Worm (Caenorhabditis elegans) whole organism, L2 larva: ENCODE measurements around the gene srlf-19.

ENCODE experiments used
- C34F6.9 ChIP-seq: fragments of 150-350 bp; optimal IDR thresholded peaks from 2 replicates; lab custom pipeline; 2014; ENCODE audit warnings: missing biosample characterization, missing genetic modification characterization
- F13H6.1 ChIP-seq: sonication (generic microtip); optimal IDR thresholded peaks from 2 replicates; lab custom pipeline; 2016; ENCODE audit warnings: missing genetic modification characterization, missing compliant biosample characterization
- R02D3.7 ChIP-seq: fragments of 150-350 bp; optimal IDR thresholded peaks from 2 replicates; lab custom pipeline; 2014; ENCODE audit warnings: missing biosample characterization, missing genetic modification characterization
- Y55F3AM.14 ChIP-seq: fragments of 200-800 bp; sonication (Bioruptor generic); optimal IDR thresholded peaks from 2 replicates; lab custom pipeline; 2018; ENCODE audit warnings: mild to moderate bottlenecking, missing genetic modification characterization, missing compliant biosample characterization
- ZK546.5 ChIP-seq: sonication (generic microtip); optimal IDR thresholded peaks from 2 replicates; lab custom pipeline; 2017; ENCODE audit warnings: missing biosample characterization, missing genetic modification characterization
- alr-1 ChIP-seq: fragments of 150-350 bp; optimal IDR thresholded peaks from 2 replicates; lab custom pipeline; 2014; ENCODE audit warnings: missing biosample characterization, missing genetic modification characterization
- aly-2 ChIP-seq: fragments of 150-350 bp; optimal IDR thresholded peaks from 2 replicates; lab custom pipeline; 2014; ENCODE audit warnings: missing biosample characterization, missing genetic modification characterization
- ama-1 ChIP-seq: fragments of 150-350 bp; optimal IDR thresholded peaks from 2 replicates; lab custom pipeline; 2018; ENCODE audit warnings: inconsistent platforms
- blmp-1 ChIP-seq: sonication (generic microtip); optimal IDR thresholded peaks from 2 replicates; lab custom pipeline; 2017; ENCODE audit warnings: missing genetic modification characterization, mild to moderate bottlenecking, missing compliant biosample characterization, antibody characterized with exemption, moderate library complexity; ENCODE audit not compliant: insufficient read depth
- ceh-82 ChIP-seq: fragments of 150-350 bp; optimal IDR thresholded peaks from 2 replicates; lab custom pipeline; 2014; ENCODE audit warnings: missing biosample characterization, missing genetic modification characterization
- crh-2 ChIP-seq: sonication (generic microtip); optimal IDR thresholded peaks from 2 replicates; lab custom pipeline; 2017; ENCODE audit warnings: missing biosample characterization, missing genetic modification characterization
- dmd-4 ChIP-seq: sonication (generic microtip); optimal IDR thresholded peaks from 2 replicates; lab custom pipeline; 2017; ENCODE audit warnings: missing biosample characterization, missing genetic modification characterization
- egl-27 ChIP-seq: sonication (generic microtip); optimal IDR thresholded peaks from 3 replicates; lab custom pipeline; 2017; ENCODE audit warnings: missing biosample characterization, missing genetic modification reagents, missing genetic modification characterization
- elt-1 ChIP-seq: fragments of 150-350 bp; optimal IDR thresholded peaks from 2 replicates; lab custom pipeline; 2014; ENCODE audit warnings: missing biosample characterization, missing genetic modification characterization
- elt-3 ChIP-seq: sonication (generic microtip); optimal IDR thresholded peaks from 2 replicates; lab custom pipeline; 2017; ENCODE audit warnings: missing biosample characterization, missing genetic modification characterization
- fos-1 ChIP-seq: fragments of 150-350 bp; optimal IDR thresholded peaks from 2 replicates; lab custom pipeline; 2014; ENCODE audit warnings: missing biosample characterization, missing genetic modification characterization
- gmeb-1 ChIP-seq: fragments of 150-350 bp; optimal IDR thresholded peaks from 2 replicates; lab custom pipeline; 2014; ENCODE audit warnings: missing biosample characterization, missing genetic modification characterization
- lin-11 ChIP-seq: fragments of 150-350 bp; sonication (generic microtip); optimal IDR thresholded peaks from 2 replicates; lab custom pipeline; 2014; ENCODE audit warnings: missing biosample characterization, missing genetic modification characterization, inconsistent platforms, mixed read lengths
- lin-39 ChIP-seq: fragments of 150-350 bp; optimal IDR thresholded peaks from 2 replicates; lab custom pipeline; 2014; ENCODE audit warnings: missing biosample characterization, missing genetic modification reagents, missing genetic modification characterization
- lsy-2 ChIP-seq, 2 experiments: fragments of 150-350 bp in 1 of 2; sonication (generic microtip) in 1 of 2; optimal IDR thresholded peaks; 2 replicates each; lab custom pipeline; 2014 to 2017; ENCODE audit warnings: missing biosample characterization in 2 of 2, missing genetic modification characterization in 2 of 2
- mab-5 ChIP-seq: fragments of 150-350 bp; optimal IDR thresholded peaks from 2 replicates; lab custom pipeline; 2014; ENCODE audit warnings: missing biosample characterization, missing genetic modification characterization
- mbf-1 ChIP-seq: sonication (generic microtip); optimal IDR thresholded peaks from 2 replicates; lab custom pipeline; 2017; ENCODE audit warnings: missing biosample characterization, missing genetic modification characterization
- mdl-1 ChIP-seq, 2 experiments: fragments of 150-350 bp in 1 of 2; sonication (generic microtip) in 1 of 2; optimal IDR thresholded peaks; 2 replicates each; lab custom pipeline; 2017; ENCODE audit warnings: missing biosample characterization in 2 of 2, missing genetic modification characterization in 2 of 2
- nhr-10 ChIP-seq: sonication (generic microtip); optimal IDR thresholded peaks from 2 replicates; lab custom pipeline; 2017; ENCODE audit warnings: missing biosample characterization, missing genetic modification characterization
- nhr-11 ChIP-seq: fragments of 150-350 bp; optimal IDR thresholded peaks from 2 replicates; lab custom pipeline; 2014; ENCODE audit warnings: missing biosample characterization, missing genetic modification characterization
- nhr-12 ChIP-seq: fragments of 150-350 bp; optimal IDR thresholded peaks from 2 replicates; lab custom pipeline; 2014; ENCODE audit warnings: missing biosample characterization, missing genetic modification characterization
- nhr-129 ChIP-seq: fragments of 150-350 bp; optimal IDR thresholded peaks from 2 replicates; lab custom pipeline; 2014; ENCODE audit warnings: missing biosample characterization, missing genetic modification characterization
- nhr-21 ChIP-seq: fragments of 150-350 bp; optimal IDR thresholded peaks from 2 replicates; lab custom pipeline; 2014; ENCODE audit warnings: missing biosample characterization, missing genetic modification characterization
- nhr-23 ChIP-seq: fragments of 150-350 bp; optimal IDR thresholded peaks from 2 replicates; lab custom pipeline; 2014; ENCODE audit warnings: missing biosample characterization, missing genetic modification reagents, missing genetic modification characterization
- nhr-237 ChIP-seq: fragments of 150-350 bp; optimal IDR thresholded peaks from 2 replicates; lab custom pipeline; 2014; ENCODE audit warnings: missing biosample characterization, missing genetic modification characterization
- nhr-25 ChIP-seq: fragments of 150-350 bp; sonication (generic microtip); optimal IDR thresholded peaks from 3 replicates; lab custom pipeline; 2014; ENCODE audit warnings: missing biosample characterization, missing genetic modification characterization
- nhr-6 ChIP-seq: fragments of 150-350 bp; optimal IDR thresholded peaks from 2 replicates; lab custom pipeline; 2014; ENCODE audit warnings: missing biosample characterization, missing genetic modification characterization
- nhr-77 ChIP-seq: fragments of 150-350 bp; optimal IDR thresholded peaks from 2 replicates; lab custom pipeline; 2014; ENCODE audit warnings: missing biosample characterization, missing genetic modification characterization
- peb-1 ChIP-seq: fragments of 150-350 bp; optimal IDR thresholded peaks from 2 replicates; lab custom pipeline; 2014; ENCODE audit warnings: missing biosample characterization, missing genetic modification characterization
- sem-4 ChIP-seq: fragments of 150-350 bp; optimal IDR thresholded peaks from 2 replicates; lab custom pipeline; 2014; ENCODE audit warnings: missing biosample characterization, missing genetic modification reagents, missing genetic modification characterization
- skn-1 ChIP-seq: sonication (generic microtip); optimal IDR thresholded peaks from 2 replicates; lab custom pipeline; 2017; ENCODE audit warnings: missing biosample characterization, missing genetic modification characterization
- sma-3 ChIP-seq: sonication (generic microtip); optimal IDR thresholded peaks from 2 replicates; lab custom pipeline; 2016; ENCODE audit warnings: missing genetic modification reagents, missing genetic modification characterization, missing compliant biosample characterization
- sma-9 ChIP-seq, 2 experiments: fragments of 150-350 bp in 1 of 2; sonication (generic microtip) in 1 of 2; optimal IDR thresholded peaks; 2 replicates each; lab custom pipeline; 2014 to 2016; ENCODE audit warnings: missing genetic modification characterization in 2 of 2, mild to moderate bottlenecking in 1 of 2, missing biosample characterization in 1 of 2, missing compliant biosample characterization in 1 of 2, missing genetic modification reagents in 1 of 2, moderate library complexity in 1 of 2
- snpc-4 ChIP-seq: fragments of 150-350 bp; optimal IDR thresholded peaks from 2 replicates; lab custom pipeline; 2014; ENCODE audit warnings: missing biosample characterization, missing genetic modification characterization
- unc-39 ChIP-seq: fragments of 150-350 bp; optimal IDR thresholded peaks from 2 replicates; lab custom pipeline; 2014; ENCODE audit warnings: missing biosample characterization, missing genetic modification characterization
- unc-55 ChIP-seq: fragments of 150-350 bp; sonication (generic microtip); optimal IDR thresholded peaks from 3 replicates; lab custom pipeline; 2014; ENCODE audit warnings: missing biosample characterization, missing genetic modification reagents, missing genetic modification characterization
- unc-62 ChIP-seq: fragments of 150-350 bp; optimal IDR thresholded peaks from 2 replicates; lab custom pipeline; 2014; ENCODE audit warnings: missing biosample characterization, missing genetic modification reagents, missing genetic modification characterization
- zag-1 ChIP-seq: fragments of 150-350 bp; optimal IDR thresholded peaks from 2 replicates; lab custom pipeline; 2014; ENCODE audit warnings: missing biosample characterization, missing genetic modification characterization
- ztf-1 ChIP-seq: fragments of 200-800 bp; sonication (Bioruptor generic); conservative IDR thresholded peaks from 2 replicates; pipeline ENCODE4 v1.3.6; 2022; ENCODE audit warnings: missing genetic modification characterization, missing compliant biosample characterization
- ztf-11 ChIP-seq: sonication (generic microtip); optimal IDR thresholded peaks from 2 replicates; lab custom pipeline; 2017; ENCODE audit warnings: missing biosample characterization, missing genetic modification characterization
- ztf-4 ChIP-seq: fragments of 150-350 bp; optimal IDR thresholded peaks from 2 replicates; lab custom pipeline; 2014; ENCODE audit warnings: missing biosample characterization, missing genetic modification characterization

srlf-19 gene

DNA sequence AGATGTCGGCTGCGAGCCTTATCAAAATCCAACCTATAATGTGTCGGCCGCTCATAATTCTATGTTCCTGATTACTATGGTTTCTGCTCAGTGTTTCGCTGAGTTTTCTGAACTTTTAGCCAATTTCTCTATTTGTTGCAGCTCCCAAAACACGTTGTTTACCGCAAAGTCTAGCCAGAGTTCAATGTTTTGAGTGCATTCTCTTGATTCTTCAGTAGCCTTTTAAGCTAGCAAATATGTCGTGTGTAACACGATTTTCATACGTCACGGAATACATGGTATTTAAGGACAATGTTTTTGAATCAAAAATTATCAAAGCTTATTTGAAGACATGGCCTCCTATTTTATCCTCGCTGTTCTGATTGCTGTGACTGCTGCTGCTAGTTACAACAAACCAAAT is at the start of gene srlf-19:
srlf-19 (plus strand) TSS at position 301 of the 400 bp plus-strand sequence.
- TF ChIP-seq zag-1 (tag; lab: Kevin White, UChicago) (no peak), elt-3 (tag; lab: Kevin White, UChicago) (no peak), nhr-11 (tag; lab: Kevin White, UChicago) (no peak), dmd-4 (no peak), skn-1 (tag; lab: Kevin White, UChicago) (no peak), F13H6.1 (no peak)

DNA sequence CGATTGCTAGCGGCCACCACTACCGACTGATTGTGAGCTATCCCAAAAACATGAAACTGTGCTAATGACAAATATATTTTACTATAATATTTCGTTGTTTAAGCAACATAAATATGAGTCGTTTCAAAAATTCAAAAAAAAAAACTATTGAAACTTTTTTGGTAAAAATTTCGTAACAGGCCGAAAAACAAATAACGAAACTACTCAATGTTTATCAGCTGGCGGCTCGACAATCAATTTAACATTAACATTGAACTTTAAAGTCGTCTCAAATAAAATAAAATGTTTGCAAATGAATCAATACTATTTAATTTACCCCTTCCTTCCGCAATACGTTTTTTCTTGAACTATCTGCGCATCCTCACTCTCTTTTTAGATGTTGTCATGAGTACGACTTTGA is 47.5 kb upstream of the srlf-19 start:
- TF ChIP-seq ceh-82 (no peak), skn-1 (tag; lab: Kevin White, UChicago) (no peak), nhr-237 (no peak)

DNA sequence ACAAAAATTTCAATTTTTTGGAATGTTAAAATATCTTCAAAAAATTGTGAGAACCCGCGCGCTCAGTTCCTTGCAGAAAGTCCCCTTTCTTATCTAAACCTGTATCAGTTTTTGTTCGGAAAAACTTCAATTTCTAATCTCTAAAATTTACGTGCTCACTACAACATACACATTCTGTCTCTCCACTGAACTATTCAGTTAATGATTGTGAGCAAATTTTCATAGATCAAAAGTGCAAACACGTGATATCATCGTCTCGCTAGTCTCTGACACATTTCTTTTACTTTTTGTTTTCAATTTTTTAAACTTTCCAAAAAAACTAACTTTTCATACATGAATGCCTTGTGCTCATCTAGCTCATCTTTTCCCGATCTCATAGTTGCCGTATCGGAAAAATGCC is 45.8 kb upstream of the srlf-19 start, which contains the start of gene nhr-203:
nhr-203 (plus strand) TSS at position 332 of the 400 bp plus-strand sequence.
- TF ChIP-seq F13H6.1 (peak; percentile 1), fos-1 (tag; lab: Kevin White, UChicago) (peak; percentile 75), unc-62 (no peak), sem-4 (tag; lab: Kevin White, UChicago) (no peak), nhr-6 (tag; lab: Kevin White, UChicago) (no peak), mdl-1 (tag; optimal IDR thresholded peaks at IDR 0.05; lab: Kevin White, UChicago) (no peak), alr-1 (tag; lab: Kevin White, UChicago) (no peak), gmeb-1 (tag; lab: Kevin White, UChicago) (peak; percentile 37), nhr-25 (tag; lab: Kevin White, UChicago) (no peak), ZK546.5 (tag; lab: Kevin White, UChicago) (no peak), crh-2 (peak; percentile 45), skn-1 (tag; lab: Kevin White, UChicago) (peak; percentile 52), sma-9 (GFP tag; optimal IDR thresholded peaks at IDR 0.05; lab: Kevin White, UChicago) (peak; percentile 80), sma-9 (tag; optimal IDR thresholded peaks at IDR 0.05; lab: Kevin White, UChicago) (no peak), ztf-11 (no peak)

DNA sequence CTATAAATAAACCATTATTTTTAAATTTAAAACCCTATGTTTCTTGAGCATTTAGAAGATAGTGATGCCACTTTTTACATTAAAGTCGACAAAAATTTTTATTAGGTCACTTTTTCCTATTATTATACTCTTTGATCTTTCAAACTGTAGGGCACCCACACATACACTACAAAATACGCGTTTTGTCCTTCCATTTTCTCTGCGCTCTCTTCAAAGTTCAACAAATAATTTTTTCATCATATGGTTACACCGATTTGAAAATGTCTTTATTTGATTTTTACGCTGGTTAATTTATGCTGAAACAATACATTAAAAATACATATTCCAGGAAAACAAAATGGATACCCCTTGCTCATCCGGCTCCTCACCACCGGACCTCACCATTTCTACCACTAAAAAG is 43.0 kb upstream of the srlf-19 start, which contains the start of gene nhr-202:
nhr-202 (plus strand) TSS at position 326 of the 400 bp plus-strand sequence.
- TF ChIP-seq unc-39 (tag; lab: Kevin White, UChicago): no peak
- TF ChIP-seq egl-27: no peak
- TF ChIP-seq peb-1: no peak
- no peak for TF ChIP-seq ztf-11
- no peak for TF ChIP-seq lsy-2 (tag; optimal IDR thresholded peaks at IDR 0.05; lab: Kevin White, UChicago)
- TF ChIP-seq nhr-10 (tag; lab: Kevin White, UChicago): no peak
- TF ChIP-seq elt-1: no peak
- no peak for TF ChIP-seq Y55F3AM.14 (GFP tag; lab: Kevin White, UChicago)
- no peak for TF ChIP-seq elt-3 (tag; lab: Kevin White, UChicago)
- peak; percentile 68 for TF ChIP-seq nhr-129 (tag; lab: Kevin White, UChicago)
- no peak for TF ChIP-seq snpc-4 (tag; lab: Kevin White, UChicago)
- TF ChIP-seq mbf-1 (tag; lab: Kevin White, UChicago): no peak
- no peak for TF ChIP-seq R02D3.7 (tag; lab: Kevin White, UChicago)
- no peak for TF ChIP-seq nhr-23 (tag; lab: Kevin White, UChicago)
- TF ChIP-seq nhr-12 (tag; lab: Kevin White, UChicago): no peak
- peak; percentile 65 for TF ChIP-seq crh-2
- TF ChIP-seq mab-5: no peak
- no peak for TF ChIP-seq blmp-1 (tag; lab: Kevin White, UChicago)
- no peak for TF ChIP-seq dmd-4
- TF ChIP-seq aly-2 (tag; lab: Kevin White, UChicago): no peak
- no peak for TF ChIP-seq ama-1 (lab: Kevin White, UChicago)
- no peak for TF ChIP-seq lin-11
- TF ChIP-seq nhr-21 (tag; lab: Kevin White, UChicago): no peak
- TF ChIP-seq nhr-25 (tag; lab: Kevin White, UChicago): peak; percentile 34
- peak; percentile 4 for TF ChIP-seq F13H6.1
- TF ChIP-seq unc-62: no peak
- no peak for TF ChIP-seq unc-55 (GFP tag; lab: Kevin White, UChicago)
- no peak for TF ChIP-seq zag-1 (tag; lab: Kevin White, UChicago)
- no peak for TF ChIP-seq lin-39 (tag; lab: Kevin White, UChicago)
- peak; percentile 52 for TF ChIP-seq fos-1 (tag; lab: Kevin White, UChicago)
- no peak for TF ChIP-seq sem-4 (tag; lab: Kevin White, UChicago)
- no peak for TF ChIP-seq alr-1 (tag; lab: Kevin White, UChicago)
- no peak for TF ChIP-seq ztf-4 (tag; lab: Kevin White, UChicago)
- TF ChIP-seq skn-1 (tag; lab: Kevin White, UChicago): no peak
- TF ChIP-seq sma-3 (GFP tag; lab: Kevin White, UChicago): no peak
- no peak for TF ChIP-seq ZK546.5 (tag; lab: Kevin White, UChicago)
- peak; percentile 83 for TF ChIP-seq sma-9 (GFP tag; optimal IDR thresholded peaks at IDR 0.05; lab: Kevin White, UChicago)
- TF ChIP-seq sma-9 (tag; optimal IDR thresholded peaks at IDR 0.05; lab: Kevin White, UChicago): no peak
- TF ChIP-seq gmeb-1 (tag; lab: Kevin White, UChicago): peak; percentile 12
- no peak for TF ChIP-seq ztf-1 (GFP tag; lab: Robert Waterston, UW)
- no peak for TF ChIP-seq nhr-6 (tag; lab: Kevin White, UChicago)
- TF ChIP-seq nhr-77 (tag; lab: Kevin White, UChicago): no peak
- no peak for TF ChIP-seq C34F6.9
- TF ChIP-seq nhr-11 (tag; lab: Kevin White, UChicago): no peak
